Fruit fly (Drosophila melanogaster) whole organism, adult: ENCODE measurements around the gene Ziz.
A peak's percentile ranks its signal among the peaks of the same experiment; 100 is the strongest.

Source experiments
- CG11617 ChIP-seq: fragments of 200-800 bp; sonication (Bioruptor generic); optimal IDR thresholded peaks from 2 replicates; lab custom pipeline; 2017; ENCODE audit warnings: mild to moderate bottlenecking, missing biosample characterization, missing genetic modification reagents, missing genetic modification characterization
- CG12768 ChIP-seq: fragments of 200-800 bp; sonication (Bioruptor generic); optimal IDR thresholded peaks from 2 replicates; lab custom pipeline; 2017; ENCODE audit warnings: missing biosample characterization, missing genetic modification characterization, mild to moderate bottlenecking, moderate library complexity, missing genetic modification reagents
- CG14711 ChIP-seq: fragments of 200-800 bp; sonication (Bioruptor generic); optimal IDR thresholded peaks from 2 replicates; lab custom pipeline; 2018; ENCODE audit warnings: missing biosample characterization, mild to moderate bottlenecking, missing genetic modification characterization, moderate library complexity
- CG1620 ChIP-seq: fragments of 200-800 bp; sonication (Bioruptor generic); optimal IDR thresholded peaks from 2 replicates; lab custom pipeline; 2016; ENCODE audit warnings: missing biosample characterization, missing genetic modification characterization
- CG33017 ChIP-seq: fragments of 200-800 bp; sonication (Bioruptor generic); optimal IDR thresholded peaks from 2 replicates; lab custom pipeline; 2018; ENCODE audit warnings: missing biosample characterization, mild to moderate bottlenecking, missing genetic modification characterization, moderate library complexity
- CG5204 ChIP-seq: fragments of 200-800 bp; sonication (Bioruptor generic); optimal IDR thresholded peaks from 2 replicates; lab custom pipeline; 2016; ENCODE audit warnings: missing biosample characterization, missing genetic modification characterization
- CG7045 ChIP-seq: fragments of 200-800 bp; sonication (Bioruptor generic); optimal IDR thresholded peaks from 2 replicates; lab custom pipeline; 2017; ENCODE audit warnings: missing biosample characterization, mild to moderate bottlenecking, missing genetic modification characterization
- CG7101 ChIP-seq: fragments of 200-800 bp; sonication (Bioruptor generic); optimal IDR thresholded peaks from 2 replicates; lab custom pipeline; 2018; ENCODE audit warnings: missing biosample characterization, mild to moderate bottlenecking, missing genetic modification characterization, moderate library complexity
- Clk ChIP-seq: fragments of 200-800 bp; sonication (Bioruptor generic); optimal IDR thresholded peaks from 2 replicates; lab custom pipeline; 2017; ENCODE audit warnings: missing biosample characterization, missing genetic modification characterization
- Crg-1 ChIP-seq: fragments of 200-800 bp; sonication (Bioruptor generic); optimal IDR thresholded peaks from 2 replicates; lab custom pipeline; 2016; ENCODE audit warnings: missing biosample characterization, missing genetic modification characterization
- Hr96 ChIP-seq: fragments of 200-800 bp; sonication (Bioruptor generic); optimal IDR thresholded peaks from 2 replicates; lab custom pipeline; 2016; ENCODE audit warnings: missing biosample characterization, missing genetic modification characterization
- Mnt ChIP-seq: fragments of 200-800 bp; sonication (Bioruptor generic); optimal IDR thresholded peaks from 2 replicates; lab custom pipeline; 2016; ENCODE audit warnings: missing biosample characterization, mild to moderate bottlenecking, missing genetic modification characterization
- bab1 ChIP-seq: fragments of 200-800 bp; sonication (Bioruptor generic); optimal IDR thresholded peaks from 3 replicates; lab custom pipeline; 2019; ENCODE audit warnings: missing biosample characterization, mild to moderate bottlenecking, missing genetic modification characterization, moderate library complexity
- cic ChIP-seq: fragments of 200-800 bp; sonication (Bioruptor generic); optimal IDR thresholded peaks from 2 replicates; lab custom pipeline; 2017; ENCODE audit warnings: missing biosample characterization, mild to moderate bottlenecking, missing genetic modification characterization, moderate library complexity
- cnc ChIP-seq, 2 experiments: fragments of >200 bp; optimal IDR thresholded peaks; 2 replicates each; lab custom pipeline; 2017
- kay ChIP-seq: fragments of 200-800 bp; sonication (Bioruptor generic); peaks from one replicate; lab custom pipeline; 2016; ENCODE audit warnings: missing biosample characterization, missing genetic modification characterization, borderline replicate concordance
- ovo ChIP-seq: fragments of 200-800 bp; sonication (Bioruptor generic); optimal IDR thresholded peaks from 2 replicates; lab custom pipeline; 2016; ENCODE audit warnings: missing biosample characterization, missing genetic modification characterization
- pad ChIP-seq: fragments of 200-800 bp; sonication (Bioruptor generic); optimal IDR thresholded peaks from 3 replicates; lab custom pipeline; 2017; ENCODE audit warnings: missing biosample characterization, missing genetic modification characterization, mild to moderate bottlenecking, moderate library complexity, missing genetic modification reagents
- tj ChIP-seq: fragments of 200-800 bp; sonication (Bioruptor generic); optimal IDR thresholded peaks from 3 replicates; lab custom pipeline; 2017; ENCODE audit warnings: missing biosample characterization, mild to moderate bottlenecking, missing genetic modification characterization, moderate library complexity
- toe ChIP-seq: fragments of 200-800 bp; sonication (Bioruptor generic); optimal IDR thresholded peaks from 2 replicates; lab custom pipeline; 2016; ENCODE audit warnings: missing biosample characterization, missing genetic modification characterization

The Ziz gene

dm6 chr2L:7534917-7535316 lies 38.8 kb upstream of the Ziz start:
- TF ChIP-seq CG1620 (GFP tag; lab: Kevin White, UChicago) (peak; percentile 94), kay (no peak), Mnt (peak; percentile 72), CG12768 (GFP tag; lab: Kevin White, UChicago) (no peak), CG11617 (GFP tag; lab: Kevin White, UChicago) (no peak), CG7101 (peak; percentile 82), CG5204 (peak; percentile 58), bab1 (GFP tag; lab: Kevin White, UChicago) (peak; percentile 83), toe (GFP tag; lab: Kevin White, UChicago) (peak; percentile 78), ovo (GFP tag; lab: Kevin White, UChicago) (peak; percentile 68), cnc (optimal IDR thresholded peaks at IDR 0.05; lab: Kevin White, UChicago) (no peak), Crg-1 (GFP tag; lab: Kevin White, UChicago) (peak; percentile 81), Clk (GFP tag; lab: Kevin White, UChicago) (no peak), pad (GFP tag; lab: Kevin White, UChicago) (peak; percentile 69), CG14711 (tag; lab: Kevin White, UChicago) (peak; percentile 35), CG7045 (GFP tag; lab: Kevin White, UChicago) (peak; percentile 65), CG33017 (no peak), tj (GFP tag; lab: Kevin White, UChicago) (peak; percentile 26), Hr96 (GFP tag; lab: Kevin White, UChicago) (peak; percentile 78), cic (GFP tag; lab: Kevin White, UChicago) (no peak)

- no peak for TF ChIP-seq CG33017
- TF ChIP-seq CG14711 (tag; lab: Kevin White, UChicago), result no peak
These were observed 37.9 kb upstream of the Ziz start for dm6 chr2L:7534024-7534423.

- TF ChIP-seq CG12768 (GFP tag; lab: Kevin White, UChicago) (no peak), CG7101 (no peak), Hr96 (GFP tag; lab: Kevin White, UChicago) (no peak), toe (GFP tag; lab: Kevin White, UChicago) (no peak), ovo (GFP tag; lab: Kevin White, UChicago) (no peak), bab1 (GFP tag; lab: Kevin White, UChicago) (no peak), CG1620 (GFP tag; lab: Kevin White, UChicago) (no peak), Crg-1 (GFP tag; lab: Kevin White, UChicago) (no peak), CG5204 (no peak), cic (GFP tag; lab: Kevin White, UChicago) (no peak), CG33017 (no peak), kay (no peak), Mnt (no peak), CG14711 (tag; lab: Kevin White, UChicago) (no peak), pad (GFP tag; lab: Kevin White, UChicago) (no peak), tj (GFP tag; lab: Kevin White, UChicago) (no peak), Clk (GFP tag; lab: Kevin White, UChicago) (no peak), CG11617 (GFP tag; lab: Kevin White, UChicago) (no peak), CG7045 (GFP tag; lab: Kevin White, UChicago) (no peak)
These were observed 36.7 kb upstream of the Ziz start for dm6 chr2L:7532644-7533324.

- TF ChIP-seq tj (GFP tag; lab: Kevin White, UChicago), result peak; percentile 81
- no peak for TF ChIP-seq cnc (optimal IDR thresholded peaks at IDR 0.05; lab: Kevin White, UChicago)
- TF ChIP-seq CG1620 (GFP tag; lab: Kevin White, UChicago), result peak; percentile 82
- TF ChIP-seq CG12768 (GFP tag; lab: Kevin White, UChicago), result peak; percentile 98
- TF ChIP-seq pad (GFP tag; lab: Kevin White, UChicago), result peak; percentile 86
- peak; percentile 97 for TF ChIP-seq CG33017
- TF ChIP-seq Clk (GFP tag; lab: Kevin White, UChicago), result peak; percentile 97
- TF ChIP-seq CG14711 (tag; lab: Kevin White, UChicago), result peak; percentile 92
- TF ChIP-seq ovo (GFP tag; lab: Kevin White, UChicago), result peak; percentile 93
- TF ChIP-seq CG11617 (GFP tag; lab: Kevin White, UChicago), result peak; percentile 97
- TF ChIP-seq cic (GFP tag; lab: Kevin White, UChicago), result peak; percentile 83
- peak; percentile 76 for TF ChIP-seq Hr96 (GFP tag; lab: Kevin White, UChicago)
- TF ChIP-seq CG7045 (GFP tag; lab: Kevin White, UChicago), result peak; percentile 98
- peak; percentile 97 for TF ChIP-seq CG7101
- peak; percentile 81 for TF ChIP-seq Mnt
- TF ChIP-seq kay, result peak; percentile 65
- peak; percentile 91 for TF ChIP-seq Crg-1 (GFP tag; lab: Kevin White, UChicago)
- peak; percentile 89 for TF ChIP-seq toe (GFP tag; lab: Kevin White, UChicago)
- TF ChIP-seq bab1 (GFP tag; lab: Kevin White, UChicago), result peak; percentile 94
- TF ChIP-seq CG5204, result peak; percentile 89
These were observed 34.5 kb upstream of the Ziz start for dm6 chr2L:7530437-7531091.

- TF ChIP-seq CG7101 (no peak), Clk (GFP tag; lab: Kevin White, UChicago) (no peak), pad (GFP tag; lab: Kevin White, UChicago) (no peak), Hr96 (GFP tag; lab: Kevin White, UChicago) (no peak), cnc (optimal IDR thresholded peaks at IDR 0.05; lab: Kevin White, UChicago) (no peak), tj (GFP tag; lab: Kevin White, UChicago) (no peak), CG11617 (GFP tag; lab: Kevin White, UChicago) (no peak), cic (GFP tag; lab: Kevin White, UChicago) (no peak)
These were observed 33.8 kb upstream of the Ziz start for dm6 chr2L:7529931-7530330.
